Worm (Caenorhabditis elegans): ENCODE results near the gene Y25C1A.2.

ce11 chrII:3065086-3065485 lies 47.3 kb upstream of the Y25C1A.2 start:
- TF ChIP-seq ztf-23 (GFP tag; IDR thresholded peaks at IDR 0.05) (no peak), ref-1 (GFP tag; conservative IDR thresholded peaks at IDR 0.05) (no peak), med-1 (GFP tag; optimal IDR thresholded peaks at IDR 0.05; ENCODE audit: insufficient read depth) (no peak)

Data from whole organism, midembryonic.